Fruit fly (Drosophila melanogaster) whole organism, embryonic: ENCODE data around the gene CG42324.

Experiments used
- Atf-2 ChIP-seq: fragments of 200-800 bp; sonication (Bioruptor generic); optimal IDR thresholded peaks from 2 replicates; lab custom pipeline; 2016; ENCODE audit warnings: missing biosample characterization, missing genetic modification characterization
- Atf6 ChIP-seq: fragments of 200-800 bp; sonication (Bioruptor generic); IDR thresholded peaks from 2 replicates; pipeline ENCODE4 v1.3.6; 2022; ENCODE audit warnings: missing biosample characterization, missing genetic modification characterization
- BtbVII ChIP-seq: fragments of 200-800 bp; sonication (Bioruptor generic); optimal IDR thresholded peaks from 3 replicates; lab custom pipeline; 2017; ENCODE audit warnings: missing biosample characterization, mild to moderate bottlenecking, missing genetic modification characterization
- Bteb2 ChIP-seq: fragments of 200-800 bp; sonication (Bioruptor generic); optimal IDR thresholded peaks from 2 replicates; lab custom pipeline; 2016; ENCODE audit warnings: missing biosample characterization, missing genetic modification characterization
- CG10543 ChIP-seq: fragments of 200-800 bp; sonication (Bioruptor generic); optimal IDR thresholded peaks from 3 replicates; lab custom pipeline; 2017; ENCODE audit warnings: missing biosample characterization, mild to moderate bottlenecking, missing genetic modification characterization, moderate library complexity
- CG11247 ChIP-seq: fragments of 200-800 bp; sonication (Bioruptor generic); IDR thresholded peaks from 2 replicates; pipeline ENCODE4 v1.3.6; 2022; ENCODE audit warnings: missing biosample characterization, missing genetic modification characterization
- CG12071 ChIP-seq: fragments of 200-800 bp; sonication (Bioruptor generic); optimal IDR thresholded peaks from 3 replicates; lab custom pipeline; 2018; ENCODE audit warnings: missing biosample characterization, mild to moderate bottlenecking, missing genetic modification characterization
- CG12236 ChIP-seq: fragments of 200-800 bp; sonication (Bioruptor generic); optimal IDR thresholded peaks from 2 replicates; lab custom pipeline; 2016; ENCODE audit warnings: missing biosample characterization, missing genetic modification characterization
- CG12391 ChIP-seq: fragments of 200-800 bp; sonication (Bioruptor generic); optimal IDR thresholded peaks from 3 replicates; lab custom pipeline; 2018; ENCODE audit warnings: missing biosample characterization, mild to moderate bottlenecking, missing genetic modification characterization, moderate library complexity
- CG13287 ChIP-seq: fragments of 200-800 bp; sonication (Bioruptor generic); IDR thresholded peaks from 2 replicates; pipeline ENCODE4 v1.3.6; 2022; ENCODE audit warnings: missing biosample characterization, missing genetic modification characterization; ENCODE audit not compliant: partially characterized antibody
- CG13296 ChIP-seq: fragments of 200-800 bp; sonication (Bioruptor generic); optimal IDR thresholded peaks from 3 replicates; lab custom pipeline; 2018; ENCODE audit warnings: missing biosample characterization, mild to moderate bottlenecking, missing genetic modification characterization
- CG1647 ChIP-seq: fragments of 200-800 bp; sonication (Bioruptor generic); optimal IDR thresholded peaks from 3 replicates; lab custom pipeline; 2016; ENCODE audit warnings: missing biosample characterization, missing genetic modification characterization
- CG17328 ChIP-seq: fragments of 200-800 bp; sonication (Bioruptor generic); IDR thresholded peaks from 2 replicates; pipeline ENCODE4 v1.3.6; 2022; ENCODE audit warnings: missing biosample characterization, missing genetic modification characterization
- CG1792 ChIP-seq: fragments of 200-800 bp; sonication (Bioruptor generic); optimal IDR thresholded peaks from 2 replicates; lab custom pipeline; 2016; ENCODE audit warnings: missing biosample characterization, missing genetic modification characterization
- CG2875 ChIP-seq: fragments of 200-800 bp; sonication (Bioruptor generic); optimal IDR thresholded peaks from 2 replicates; lab custom pipeline; 2017; ENCODE audit warnings: missing biosample characterization, mild to moderate bottlenecking, missing genetic modification characterization, missing genetic modification reagents
- CG31441 ChIP-seq: fragments of 200-800 bp; sonication (Bioruptor generic); IDR thresholded peaks from 2 replicates; pipeline ENCODE4 v1.3.6; 2022; ENCODE audit warnings: missing biosample characterization, missing genetic modification characterization
- CG3726 ChIP-seq: fragments of 200-800 bp; sonication (Bioruptor generic); IDR thresholded peaks from 3 replicates; pipeline ENCODE4, ENCODE4 v1.3.6; 2022; ENCODE audit warnings: missing biosample characterization, missing genetic modification characterization
- CG3838 ChIP-seq: fragments of 200-800 bp; sonication (Bioruptor generic); optimal IDR thresholded peaks from 3 replicates; lab custom pipeline; 2016; ENCODE audit warnings: missing biosample characterization, missing genetic modification characterization
- CG3995 ChIP-seq: fragments of 200-800 bp; sonication (Bioruptor generic); optimal IDR thresholded peaks from 3 replicates; lab custom pipeline; 2016; ENCODE audit warnings: missing biosample characterization, missing genetic modification characterization
- CG4424 ChIP-seq: fragments of 200-800 bp; sonication (Bioruptor generic); optimal IDR thresholded peaks from 3 replicates; lab custom pipeline; 2016; ENCODE audit warnings: missing biosample characterization, missing genetic modification characterization
- CG5245 ChIP-seq: fragments of 200-800 bp; sonication (Bioruptor generic); optimal IDR thresholded peaks from 3 replicates; lab custom pipeline; 2016; ENCODE audit warnings: missing biosample characterization, missing genetic modification characterization
- CG7839 ChIP-seq: fragments of 200-800 bp; sonication (Bioruptor generic); optimal IDR thresholded peaks from 3 replicates; lab custom pipeline; 2018; ENCODE audit warnings: missing biosample characterization, mild to moderate bottlenecking, missing genetic modification characterization, moderate library complexity
- Fer2 ChIP-seq: fragments of 200-800 bp; sonication (Bioruptor generic); optimal IDR thresholded peaks from 2 replicates; lab custom pipeline; 2018; ENCODE audit warnings: missing biosample characterization, mild to moderate bottlenecking, missing genetic modification characterization, moderate library complexity
- GATAe ChIP-seq: fragments of 200-800 bp; sonication (Bioruptor generic); conservative IDR thresholded peaks from 2 replicates; pipeline ENCODE4 v1.3.6; 2022; ENCODE audit warnings: missing biosample characterization, missing genetic modification characterization
- Hr39 ChIP-seq: fragments of >200 bp; optimal IDR thresholded peaks from 2 replicates; lab custom pipeline; 2017
- Kr ChIP-seq: fragments of 200-800 bp; sonication (Bioruptor generic); optimal IDR thresholded peaks from 2 replicates; lab custom pipeline; 2017; ENCODE audit warnings: missing biosample characterization, mild to moderate bottlenecking, missing genetic modification characterization
- Nf-YA ChIP-seq: fragments of 200-800 bp; sonication (Bioruptor generic); IDR thresholded peaks from 2 replicates; pipeline ENCODE4 v1.3.6; 2022; ENCODE audit warnings: missing biosample characterization, missing genetic modification characterization
- Poxn ChIP-seq: fragments of 200-800 bp; sonication (Bioruptor generic); IDR thresholded peaks from 2 replicates; pipeline ENCODE4 v1.3.6; 2022; ENCODE audit warnings: missing biosample characterization, missing genetic modification characterization
- Ravus ChIP-seq: fragments of 200-800 bp; sonication (Bioruptor generic); IDR thresholded peaks from 2 replicates; pipeline ENCODE4 v1.3.6; 2022; ENCODE audit warnings: missing biosample characterization, missing genetic modification characterization
- cad ChIP-seq: fragments of >200 bp; optimal IDR thresholded peaks from 2 replicates; lab custom pipeline; 2017; ENCODE audit warnings: missing biosample characterization, missing genetic modification characterization
- crc ChIP-seq: fragments of 200-800 bp; sonication (Bioruptor generic); optimal IDR thresholded peaks from 2 replicates; lab custom pipeline; 2016; ENCODE audit warnings: missing biosample characterization, missing genetic modification characterization
- dmrt11E ChIP-seq: fragments of 200-800 bp; sonication (Bioruptor generic); optimal IDR thresholded peaks from 3 replicates; lab custom pipeline; 2018; ENCODE audit warnings: missing biosample characterization, mild to moderate bottlenecking, missing genetic modification characterization, moderate library complexity
- exex ChIP-seq: fragments of 200-800 bp; sonication (Bioruptor generic); optimal IDR thresholded peaks from 4 replicates; lab custom pipeline; 2018; ENCODE audit warnings: missing biosample characterization, mild to moderate bottlenecking, missing genetic modification characterization, moderate library complexity
- fd3F ChIP-seq: fragments of 200-800 bp; sonication (Bioruptor generic); optimal IDR thresholded peaks from 2 replicates; lab custom pipeline; 2018; ENCODE audit warnings: missing biosample characterization, mild to moderate bottlenecking, missing genetic modification characterization, moderate library complexity
- ftz-f1 ChIP-seq: fragments of 200-800 bp; sonication (Bioruptor generic); optimal IDR thresholded peaks from 2 replicates; lab custom pipeline; 2016; ENCODE audit warnings: missing biosample characterization, missing genetic modification characterization
- hbn ChIP-seq: fragments of 200-800 bp; sonication (Bioruptor generic); IDR thresholded peaks from 2 replicates; pipeline ENCODE4 v1.3.6; 2022; ENCODE audit warnings: missing biosample characterization, missing genetic modification characterization; ENCODE audit not compliant: partially characterized antibody
- insv ChIP-seq, 2 experiments: fragments of 200-800 bp; sonication (Bioruptor generic); optimal IDR thresholded peaks; 3 replicates each; lab custom pipeline; 2016 to 2018; ENCODE audit warnings: missing biosample characterization in 2 of 2, missing genetic modification characterization in 2 of 2
- inv ChIP-seq: fragments of 200-800 bp; sonication (Bioruptor generic); IDR thresholded peaks from 2 replicates; pipeline ENCODE4 v1.3.6; 2022; ENCODE audit warnings: missing biosample characterization, missing genetic modification characterization; ENCODE audit not compliant: partially characterized antibody
- jing ChIP-seq: fragments of 200-800 bp; sonication (Bioruptor generic); optimal IDR thresholded peaks from 2 replicates; lab custom pipeline; 2018; ENCODE audit warnings: missing biosample characterization, mild to moderate bottlenecking, missing genetic modification characterization
- jumu ChIP-seq: fragments of 200-800 bp; sonication (Bioruptor generic); optimal IDR thresholded peaks from 3 replicates; lab custom pipeline; 2016; ENCODE audit warnings: missing biosample characterization, missing genetic modification characterization
- mam ChIP-seq: fragments of 200-800 bp; sonication (Bioruptor generic); optimal IDR thresholded peaks from 3 replicates; lab custom pipeline; 2016; ENCODE audit warnings: missing biosample characterization, missing genetic modification characterization
- onecut ChIP-seq: fragments of 200-800 bp; sonication (Bioruptor generic); IDR thresholded peaks from 2 replicates; pipeline ENCODE4 v1.3.6; 2022; ENCODE audit warnings: missing biosample characterization, missing genetic modification characterization
- peb ChIP-seq: fragments of 200-800 bp; sonication (Bioruptor generic); IDR thresholded peaks from 2 replicates; pipeline ENCODE4 v1.3.6; 2022; ENCODE audit warnings: missing biosample characterization, missing genetic modification characterization
- prd ChIP-seq, 3 experiments: fragments of >200 bp in 2 of 3; fragments of 200-800 bp in 1 of 3; sonication (Bioruptor generic) in 1 of 3; optimal IDR thresholded peaks in 2 of 3; IDR thresholded peaks in 1 of 3; 2 replicates in 2 of 3; 3 replicates in 1 of 3; pipeline versions ENCODE4 v1.3.6 to Lab custom; 2017 to 2022; ENCODE audit warnings: missing biosample characterization in 1 of 3, missing genetic modification characterization in 1 of 3
- salm ChIP-seq: fragments of 200-800 bp; sonication (Bioruptor generic); optimal IDR thresholded peaks from 2 replicates; lab custom pipeline; 2018; ENCODE audit warnings: missing biosample characterization, mild to moderate bottlenecking, missing genetic modification characterization
- sim ChIP-seq: fragments of 200-800 bp; sonication (Bioruptor generic); IDR thresholded peaks from 2 replicates; pipeline ENCODE4 v1.3.6; 2022; ENCODE audit warnings: missing biosample characterization, missing genetic modification characterization
- sqz ChIP-seq: fragments of 200-800 bp; sonication (Bioruptor generic); optimal IDR thresholded peaks from 3 replicates; lab custom pipeline; 2018; ENCODE audit warnings: missing biosample characterization, mild to moderate bottlenecking, missing genetic modification characterization
- sr ChIP-seq: fragments of 200-800 bp; sonication (Bioruptor generic); IDR thresholded peaks from 3 replicates; pipeline ENCODE4 v1.3.6; 2022; ENCODE audit warnings: missing biosample characterization, missing genetic modification characterization
- zfh1 ChIP-seq: fragments of 200-800 bp; sonication (Bioruptor generic); IDR thresholded peaks from 3 replicates; pipeline ENCODE4 v1.3.6; 2022; ENCODE audit warnings: missing biosample characterization, missing genetic modification characterization
- zfh2 ChIP-seq: fragments of 200-800 bp; sonication (Bioruptor generic); optimal IDR thresholded peaks from 2 replicates; lab custom pipeline; 2016; ENCODE audit warnings: missing biosample characterization, missing genetic modification characterization

The CG42324 gene

DNA sequence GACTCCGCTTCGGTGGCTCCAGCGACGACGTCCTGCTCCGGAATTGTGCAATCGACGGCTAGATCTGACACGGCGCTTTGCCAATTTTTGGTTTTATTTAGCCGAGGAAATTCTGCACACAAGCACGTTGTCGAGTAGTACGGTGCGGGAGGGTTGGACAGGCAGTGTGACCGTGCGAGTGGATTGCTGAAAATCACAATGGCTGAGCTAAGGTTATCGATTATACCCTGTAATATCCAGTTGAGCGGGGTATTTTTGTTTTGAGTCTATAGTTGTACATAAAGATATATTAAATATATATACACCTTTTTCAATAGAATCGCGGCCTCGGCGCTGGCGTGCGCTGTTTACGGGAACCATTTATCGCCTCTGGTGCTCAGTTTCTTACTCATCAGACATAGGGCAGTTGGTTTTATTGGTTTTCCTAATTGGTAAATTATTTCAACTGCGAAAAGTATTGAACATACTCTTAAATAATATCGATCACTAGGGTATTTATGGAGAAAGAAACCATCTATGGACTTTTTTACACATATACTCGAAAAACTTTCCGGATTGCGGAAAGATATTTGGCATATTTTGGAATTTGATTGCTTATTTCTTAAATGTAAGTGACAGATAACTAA is 11.7 kb upstream of the CG42324 start, which contains the start of gene eIF5B:
eIF5B (minus strand) TSS at position 576 of the 626 bp plus-strand sequence.
- TF ChIP-seq zfh2 (GFP tag; lab: Kevin White, UChicago): peak; percentile 56
- no peak for TF ChIP-seq Bteb2 (GFP tag; lab: Kevin White, UChicago)
- TF ChIP-seq crc (GFP tag; lab: Kevin White, UChicago): peak; percentile 33
- peak; percentile 48 for TF ChIP-seq BtbVII (GFP tag; lab: Kevin White, UChicago)
- TF ChIP-seq Nf-YA (GFP tag; lab: Robert Waterston, UW): peak; percentile 58; the same call in 1 of the 2 replicates
- peak; percentile 16 for TF ChIP-seq CG3838
- no peak for TF ChIP-seq sim (GFP tag; lab: Robert Waterston, UW)
- peak; percentile 80 for TF ChIP-seq Atf6
- TF ChIP-seq mam (GFP tag; lab: Kevin White, UChicago): peak; percentile 38
- TF ChIP-seq CG17328 (GFP tag; lab: Robert Waterston, UW): peak; percentile 86
- TF ChIP-seq peb: peak; percentile 55; the same call in 1 of the 2 replicates
- no peak for TF ChIP-seq jumu (GFP tag; lab: Kevin White, UChicago)
- peak; percentile 71 for TF ChIP-seq CG4424 (GFP tag; lab: Kevin White, UChicago)
- TF ChIP-seq sr: 0 out of 3 replicates have a peak, but pooled peaks have one; percentile 31
- TF ChIP-seq CG11247 (GFP tag; lab: Robert Waterston, UW): peak; percentile 82
- peak; percentile 27 for TF ChIP-seq CG5245 (GFP tag; lab: Kevin White, UChicago)
- no peak for TF ChIP-seq cad (GFP tag; lab: Kevin White, UChicago)
- peak; percentile 37 for TF ChIP-seq Fer2
- no peak for TF ChIP-seq hbn (GFP tag; lab: Robert Waterston, UW)
- no peak for TF ChIP-seq Kr (GFP tag; lab: Kevin White, UChicago)
- TF ChIP-seq onecut: peak; percentile 83
- peak; percentile 74 for TF ChIP-seq CG10543
- TF ChIP-seq CG3995: no peak
- peak; percentile 80; the same call in 2 of the 3 replicates for TF ChIP-seq CG3726
- peak; percentile 15 for TF ChIP-seq ftz-f1 (GFP tag; lab: Kevin White, UChicago)
- TF ChIP-seq jing (GFP tag; lab: Kevin White, UChicago): peak; percentile 51
- peak; percentile 41 for TF ChIP-seq CG2875
- TF ChIP-seq sqz (GFP tag; lab: Kevin White, UChicago): no peak
- no peak for TF ChIP-seq prd (optimal IDR thresholded peaks at IDR 0.05; lab: Kevin White, UChicago)
- TF ChIP-seq prd (GFP tag; IDR thresholded peaks at IDR 0.05; lab: Robert Waterston, UW): peak; percentile 91
- peak; percentile 86 for TF ChIP-seq dmrt11E (tag; lab: Kevin White, UChicago)
- peak; percentile 24 for TF ChIP-seq exex (tag; lab: Kevin White, UChicago)
- TF ChIP-seq CG1647 (GFP tag; lab: Kevin White, UChicago): peak; percentile 18
- TF ChIP-seq CG13287 (GFP tag; lab: Robert Waterston, UW): peak; percentile 38; the same call in 1 of the 2 replicates
- TF ChIP-seq zfh1 (GFP tag; lab: Robert Waterston, UW): peak; percentile 87
- peak; percentile 79 for TF ChIP-seq CG7839 (tag; lab: Kevin White, UChicago)
- TF ChIP-seq Hr39 (lab: Kevin White, UChicago): no peak
- peak; percentile 20; the same call in 1 of the 2 replicates for TF ChIP-seq GATAe
- peak; percentile 33 for TF ChIP-seq Atf-2
- TF ChIP-seq inv (GFP tag; lab: Robert Waterston, UW): no peak
- peak; percentile 53 for TF ChIP-seq Ravus (GFP tag; lab: Robert Waterston, UW)
- peak in 1 of 2 experiments; percentile 43 for TF ChIP-seq insv (GFP tag; optimal IDR thresholded peaks at IDR 0.05; lab: Kevin White, UChicago)
- TF ChIP-seq CG12391: peak; percentile 80
- peak; percentile 58 for TF ChIP-seq CG13296
- TF ChIP-seq Poxn (GFP tag; lab: Robert Waterston, UW): peak; percentile 47; the same call in 1 of the 2 replicates
- peak; percentile 38 for TF ChIP-seq salm (tag; lab: Kevin White, UChicago)
- peak; percentile 67 for TF ChIP-seq fd3F (GFP tag; lab: Kevin White, UChicago)
- no peak for TF ChIP-seq CG12236 (GFP tag; lab: Kevin White, UChicago)
- peak; percentile 7 for TF ChIP-seq CG12071 (GFP tag; lab: Kevin White, UChicago)
- TF ChIP-seq CG31441 (GFP tag; lab: Robert Waterston, UW): peak; percentile 72
- TF ChIP-seq CG1792 (GFP tag; lab: Kevin White, UChicago): no peak
